Fruit fly (Drosophila melanogaster) whole organism, embryonic: ENCODE data around the gene CG32651.

Source experiments
- Asciz ChIP-seq: fragments of 200-800 bp; sonication (Bioruptor generic); optimal IDR thresholded peaks from 2 replicates; lab custom pipeline; 2017; ENCODE audit warnings: missing biosample characterization, mild to moderate bottlenecking, missing genetic modification characterization, missing genetic modification reagents
- Bteb2 ChIP-seq: fragments of 200-800 bp; sonication (Bioruptor generic); optimal IDR thresholded peaks from 2 replicates; lab custom pipeline; 2016; ENCODE audit warnings: missing biosample characterization, missing genetic modification characterization
- CG10366 ChIP-seq: fragments of 200-800 bp; sonication (Bioruptor generic); IDR thresholded peaks from 2 replicates; pipeline ENCODE4 v1.3.6; 2022; ENCODE audit warnings: missing biosample characterization, missing genetic modification characterization
- CG10431 ChIP-seq: fragments of 200-800 bp; sonication (Bioruptor generic); optimal IDR thresholded peaks from 3 replicates; lab custom pipeline; 2018; ENCODE audit warnings: missing biosample characterization, mild to moderate bottlenecking, missing genetic modification characterization
- CG10959 ChIP-seq: fragments of 200-800 bp; sonication (Bioruptor generic); IDR thresholded peaks from 2 replicates; pipeline ENCODE4 v1.3.6; 2022; ENCODE audit warnings: missing biosample characterization, missing genetic modification characterization
- CG12219 ChIP-seq: fragments of 200-800 bp; sonication (Bioruptor generic); optimal IDR thresholded peaks from 3 replicates; lab custom pipeline; 2018; ENCODE audit warnings: missing biosample characterization, mild to moderate bottlenecking, missing genetic modification characterization
- CG1529 ChIP-seq: fragments of 200-800 bp; sonication (Bioruptor generic); optimal IDR thresholded peaks from 3 replicates; lab custom pipeline; 2018; ENCODE audit warnings: missing biosample characterization, missing genetic modification characterization
- CG15696 ChIP-seq: fragments of 200-800 bp; sonication (Bioruptor generic); optimal IDR thresholded peaks from 2 replicates; lab custom pipeline; 2019; ENCODE audit warnings: missing biosample characterization, mild to moderate bottlenecking, missing genetic modification characterization, moderate library complexity
- CG1603 ChIP-seq: fragments of 200-800 bp; sonication (Bioruptor generic); optimal IDR thresholded peaks from 2 replicates; lab custom pipeline; 2019; ENCODE audit warnings: missing biosample characterization, mild to moderate bottlenecking, missing genetic modification characterization, moderate library complexity
- CG16815 ChIP-seq: fragments of 200-800 bp; sonication (Bioruptor generic); optimal IDR thresholded peaks from 3 replicates; lab custom pipeline; 2017; ENCODE audit warnings: missing biosample characterization, mild to moderate bottlenecking, missing genetic modification characterization
- CG17359 ChIP-seq: fragments of 200-800 bp; sonication (Bioruptor generic); optimal IDR thresholded peaks from 3 replicates; lab custom pipeline; 2018; ENCODE audit warnings: missing biosample characterization, mild to moderate bottlenecking, missing genetic modification characterization, moderate library complexity
- CG2712 ChIP-seq: fragments of 200-800 bp; optimal IDR thresholded peaks from 3 replicates; lab custom pipeline; 2019; ENCODE audit warnings: missing biosample characterization, mild to moderate bottlenecking, missing genetic modification characterization, moderate library complexity
- CG32532 ChIP-seq: fragments of 200-800 bp; sonication (Bioruptor generic); IDR thresholded peaks from 2 replicates; pipeline ENCODE4 v1.3.6; 2022; ENCODE audit warnings: missing biosample characterization, missing genetic modification characterization
- CG34422 ChIP-seq: fragments of 200-800 bp; sonication (Bioruptor generic); IDR thresholded peaks from 3 replicates; pipeline ENCODE4 v1.3.6; 2022; ENCODE audit warnings: missing biosample characterization, missing genetic modification characterization
- CG4617 ChIP-seq: fragments of 200-800 bp; sonication (Bioruptor generic); optimal IDR thresholded peaks from 3 replicates; lab custom pipeline; 2016; ENCODE audit warnings: missing biosample characterization, missing genetic modification characterization, borderline replicate concordance
- CG6175 ChIP-seq: fragments of 200-800 bp; sonication (Bioruptor generic); IDR thresholded peaks from 3 replicates; pipeline ENCODE4 v1.3.6; 2022; ENCODE audit warnings: missing biosample characterization, missing genetic modification characterization
- CG6254 ChIP-seq: fragments of 200-800 bp; sonication (Bioruptor generic); optimal IDR thresholded peaks from 3 replicates; lab custom pipeline; 2017; ENCODE audit warnings: mild to moderate bottlenecking, missing biosample characterization, missing genetic modification reagents, missing genetic modification characterization
- CG6272 ChIP-seq: fragments of 200-800 bp; sonication (Bioruptor generic); IDR thresholded peaks from 2 replicates; pipeline ENCODE4 v1.3.6; 2022; ENCODE audit warnings: missing biosample characterization, missing genetic modification characterization
- CG6654 ChIP-seq: fragments of 200-800 bp; sonication (Bioruptor generic); optimal IDR thresholded peaks from 2 replicates; lab custom pipeline; 2017; ENCODE audit warnings: missing biosample characterization, mild to moderate bottlenecking, missing genetic modification characterization
- CG6813 ChIP-seq: fragments of 200-800 bp; sonication (Bioruptor generic); optimal IDR thresholded peaks from 2 replicates; lab custom pipeline; 2017; ENCODE audit warnings: missing biosample characterization, missing genetic modification characterization, mild to moderate bottlenecking, moderate library complexity, missing genetic modification reagents
- CG7271 ChIP-seq: fragments of 200-800 bp; sonication (Bioruptor generic); optimal IDR thresholded peaks from 2 replicates; lab custom pipeline; 2018; ENCODE audit warnings: missing biosample characterization, mild to moderate bottlenecking, missing genetic modification characterization, moderate library complexity
- CG8765 ChIP-seq: fragments of 200-800 bp; sonication (Bioruptor generic); IDR thresholded peaks from 2 replicates; pipeline ENCODE4 v1.3.6; 2022; ENCODE audit warnings: missing biosample characterization, missing genetic modification characterization
- CG9797 ChIP-seq: fragments of 200-800 bp; sonication (Bioruptor generic); optimal IDR thresholded peaks from 3 replicates; lab custom pipeline; 2018; ENCODE audit warnings: missing biosample characterization, mild to moderate bottlenecking, missing genetic modification characterization
- CG9876 ChIP-seq: fragments of 200-800 bp; sonication (Bioruptor generic); optimal IDR thresholded peaks from 2 replicates; lab custom pipeline; 2016; ENCODE audit warnings: missing biosample characterization, missing genetic modification characterization
- CTCF ChIP-seq: fragments of 200-800 bp; sonication (Bioruptor generic); optimal IDR thresholded peaks from 2 replicates; lab custom pipeline; 2017; ENCODE audit warnings: missing biosample characterization, mild to moderate bottlenecking, missing genetic modification characterization, moderate library complexity
- CrebB ChIP-seq: fragments of 200-800 bp; sonication (Bioruptor generic); optimal IDR thresholded peaks from 3 replicates; lab custom pipeline; 2018; ENCODE audit warnings: missing biosample characterization, mild to moderate bottlenecking, missing genetic modification characterization
- Dp ChIP-seq: fragments of 200-800 bp; sonication (Bioruptor generic); optimal IDR thresholded peaks from 2 replicates; lab custom pipeline; 2018; ENCODE audit warnings: missing biosample characterization, mild to moderate bottlenecking, missing genetic modification characterization, moderate library complexity
- Eip74EF ChIP-seq, 2 experiments: fragments of 200-800 bp in 1 of 2; fragments of >200 bp in 1 of 2; sonication (Bioruptor generic) in 1 of 2; optimal IDR thresholded peaks; 2 replicates each; lab custom pipeline; 2017 to 2019; ENCODE audit warnings: missing biosample characterization in 2 of 2, missing genetic modification characterization in 2 of 2, mild to moderate bottlenecking in 1 of 2, moderate library complexity in 1 of 2
- Fer1 ChIP-seq: fragments of 200-800 bp; sonication (Bioruptor generic); optimal IDR thresholded peaks from 2 replicates; lab custom pipeline; 2017; ENCODE audit warnings: missing biosample characterization, mild to moderate bottlenecking, missing genetic modification characterization
- PHDP ChIP-seq: fragments of 200-800 bp; sonication (Bioruptor generic); optimal IDR thresholded peaks from 3 replicates; lab custom pipeline; 2018; ENCODE audit warnings: missing biosample characterization, mild to moderate bottlenecking, missing genetic modification characterization, moderate library complexity
- Sin3A ChIP-seq: fragments of >200 bp; optimal IDR thresholded peaks from 2 replicates; lab custom pipeline; 2018
- Spps ChIP-seq: fragments of 200-800 bp; sonication (Bioruptor generic); optimal IDR thresholded peaks from 2 replicates; lab custom pipeline; 2018; ENCODE audit warnings: missing biosample characterization, mild to moderate bottlenecking, missing genetic modification characterization
- TFAM ChIP-seq: fragments of 200-800 bp; sonication (Bioruptor generic); optimal IDR thresholded peaks from 2 replicates; lab custom pipeline; 2017; ENCODE audit warnings: missing biosample characterization, missing genetic modification characterization, inconsistent platforms
- Usf ChIP-seq: fragments of 200-800 bp; sonication (Bioruptor generic); optimal IDR thresholded peaks from 2 replicates; lab custom pipeline; 2017; ENCODE audit warnings: missing genotype, missing biosample characterization, missing genetic modification characterization
- ap ChIP-seq: fragments of 200-800 bp; sonication (Bioruptor generic); IDR thresholded peaks from 2 replicates; pipeline ENCODE4 v1.3.6; 2022; ENCODE audit warnings: missing biosample characterization, missing genetic modification characterization
- ash1 ChIP-seq: fragments of 200-800 bp; sonication (Bioruptor generic); optimal IDR thresholded peaks from 2 replicates; lab custom pipeline; 2018; ENCODE audit warnings: missing biosample characterization, mild to moderate bottlenecking, missing genetic modification characterization
- bigmax ChIP-seq: fragments of 200-800 bp; sonication (Bioruptor generic); optimal IDR thresholded peaks from 2 replicates; lab custom pipeline; 2018; ENCODE audit warnings: missing biosample characterization, mild to moderate bottlenecking, missing genetic modification characterization
- dimm ChIP-seq: fragments of 200-800 bp; sonication (Bioruptor generic); IDR thresholded peaks from 2 replicates; pipeline ENCODE4 v1.3.6; 2022; ENCODE audit warnings: missing biosample characterization, missing genetic modification characterization
- eyg ChIP-seq: fragments of 200-800 bp; sonication (Bioruptor generic); optimal IDR thresholded peaks from 3 replicates; lab custom pipeline; 2016; ENCODE audit warnings: missing biosample characterization, missing genetic modification characterization
- hth ChIP-seq: fragments of >200 bp; optimal IDR thresholded peaks from 2 replicates; lab custom pipeline; 2017; ENCODE audit warnings: inconsistent platforms
- maf-S ChIP-seq: fragments of 200-800 bp; sonication (Bioruptor generic); optimal IDR thresholded peaks from 2 replicates; lab custom pipeline; 2016; ENCODE audit warnings: missing biosample characterization, missing genetic modification characterization
- odd ChIP-seq: fragments of 200-800 bp; sonication (Bioruptor generic); optimal IDR thresholded peaks from 2 replicates; lab custom pipeline; 2017; ENCODE audit warnings: missing biosample characterization, mild to moderate bottlenecking, missing genetic modification characterization
- pb ChIP-seq: fragments of 200-800 bp; sonication (Bioruptor generic); optimal IDR thresholded peaks from 3 replicates; lab custom pipeline; 2016; ENCODE audit warnings: missing biosample characterization, missing genetic modification characterization
- prd ChIP-seq, 3 experiments: fragments of >200 bp in 2 of 3; fragments of 200-800 bp in 1 of 3; sonication (Bioruptor generic) in 1 of 3; optimal IDR thresholded peaks in 2 of 3; IDR thresholded peaks in 1 of 3; 2 replicates in 2 of 3; 3 replicates in 1 of 3; pipeline versions ENCODE4 v1.3.6 to Lab custom; 2017 to 2022; ENCODE audit warnings: missing biosample characterization in 1 of 3, missing genetic modification characterization in 1 of 3
- ranshi ChIP-seq: fragments of 200-800 bp; sonication (Bioruptor generic); IDR thresholded peaks from 2 replicates; pipeline ENCODE4 v1.3.6; 2022; ENCODE audit warnings: missing biosample characterization, missing genetic modification characterization
- run ChIP-seq: fragments of 200-800 bp; sonication (Bioruptor generic); optimal IDR thresholded peaks from 3 replicates; lab custom pipeline; 2018; ENCODE audit warnings: missing biosample characterization, mild to moderate bottlenecking, missing genetic modification characterization
- shn ChIP-seq: fragments of 200-800 bp; sonication (Bioruptor generic); optimal IDR thresholded peaks from 3 replicates; lab custom pipeline; 2016; ENCODE audit warnings: missing biosample characterization, missing genetic modification characterization
- sima ChIP-seq: fragments of 200-800 bp; sonication (Bioruptor generic); optimal IDR thresholded peaks from 2 replicates; lab custom pipeline; 2016; ENCODE audit warnings: missing biosample characterization, missing genetic modification characterization
- ssp ChIP-seq: fragments of 200-800 bp; sonication (Bioruptor generic); IDR thresholded peaks from 2 replicates; pipeline ENCODE4 v1.3.6; 2022; ENCODE audit warnings: missing biosample characterization, missing genetic modification characterization
- tio ChIP-seq: fragments of 200-800 bp; sonication (Bioruptor generic); optimal IDR thresholded peaks from 2 replicates; lab custom pipeline; 2017; ENCODE audit warnings: missing biosample characterization, missing genetic modification characterization, inconsistent platforms
- trh ChIP-seq: fragments of 200-800 bp; sonication (Bioruptor generic); optimal IDR thresholded peaks from 2 replicates; lab custom pipeline; 2016; ENCODE audit warnings: missing biosample characterization, missing genetic modification characterization
- zf30C ChIP-seq: fragments of 200-800 bp; sonication (Bioruptor generic); optimal IDR thresholded peaks from 3 replicates; lab custom pipeline; 2018; ENCODE audit warnings: missing biosample characterization, mild to moderate bottlenecking, missing genetic modification characterization

The CG32651 gene

dm6 chrX:12454358-12454757, 46.1 kb upstream of the CG32651 start, which contains the start of gene CG15927 (continued):
- no peak for TF ChIP-seq CG9797 (GFP tag; lab: Kevin White, UChicago)
- no peak for TF ChIP-seq CG6272 (GFP tag; lab: Robert Waterston, UW)
- no peak for TF ChIP-seq sima (GFP tag; lab: Kevin White, UChicago)
- no peak for TF ChIP-seq CG2712 (tag; lab: Kevin White, UChicago)
- TF ChIP-seq Fer1 (GFP tag; lab: Kevin White, UChicago): no peak
- peak; percentile 69 for TF ChIP-seq ranshi (GFP tag; lab: Robert Waterston, UW)
- TF ChIP-seq Usf (GFP tag; lab: Kevin White, UChicago): no peak
- no peak for TF ChIP-seq dimm (GFP tag; lab: Robert Waterston, UW)
- TF ChIP-seq Bteb2: no peak
- no peak for TF ChIP-seq bigmax (GFP tag; lab: Kevin White, UChicago)
- peak; percentile 38 for TF ChIP-seq CG12219 (GFP tag; lab: Kevin White, UChicago)
- no peak for TF ChIP-seq prd (optimal IDR thresholded peaks at IDR 0.05; lab: Kevin White, UChicago)
- no peak for TF ChIP-seq prd (GFP tag; IDR thresholded peaks at IDR 0.05; lab: Robert Waterston, UW)
- TF ChIP-seq eyg (GFP tag; lab: Kevin White, UChicago): no peak
- no peak for TF ChIP-seq Eip74EF (GFP tag; optimal IDR thresholded peaks at IDR 0.05; lab: Kevin White, UChicago)
- TF ChIP-seq tio (GFP tag; lab: Kevin White, UChicago): peak; percentile 48
- no peak for TF ChIP-seq Sin3A
- TF ChIP-seq CG10431 (GFP tag; lab: Kevin White, UChicago): no peak
- TF ChIP-seq CG15696 (tag; lab: Kevin White, UChicago): no peak
- TF ChIP-seq CG6254 (GFP tag; lab: Kevin White, UChicago): peak; percentile 64
- TF ChIP-seq CG7271 (tag; lab: Kevin White, UChicago): no peak
- peak; percentile 16 for TF ChIP-seq CG6654 (GFP tag; lab: Kevin White, UChicago)
- TF ChIP-seq ssp (GFP tag; lab: Robert Waterston, UW): no peak
- TF ChIP-seq ap (GFP tag; lab: Robert Waterston, UW): peak; percentile 26; the same call in 1 of the 2 replicates
- no peak for TF ChIP-seq odd (GFP tag; lab: Kevin White, UChicago)
- TF ChIP-seq ash1 (GFP tag; lab: Kevin White, UChicago): no peak
- TF ChIP-seq PHDP (tag; lab: Kevin White, UChicago): peak; percentile 59
- TF ChIP-seq TFAM (GFP tag; lab: Kevin White, UChicago): no peak
- TF ChIP-seq CG1603 (tag; lab: Kevin White, UChicago): peak; percentile 45
- TF ChIP-seq CG17359 (tag; lab: Kevin White, UChicago): peak; percentile 81
- no peak for TF ChIP-seq pb (GFP tag; lab: Kevin White, UChicago)
- TF ChIP-seq CG34422 (GFP tag; lab: Robert Waterston, UW): no peak
- TF ChIP-seq CG9876: no peak
- TF ChIP-seq Spps (tag; lab: Kevin White, UChicago): peak; percentile 8
- no peak for TF ChIP-seq shn (GFP tag; lab: Kevin White, UChicago)
- TF ChIP-seq CTCF (GFP tag; lab: Kevin White, UChicago): peak; percentile 41
- no peak for TF ChIP-seq trh (GFP tag; lab: Kevin White, UChicago)
- no peak for TF ChIP-seq CG6175 (GFP tag; lab: Robert Waterston, UW)
- no peak for TF ChIP-seq CG4617
- no peak for TF ChIP-seq maf-S (GFP tag; lab: Kevin White, UChicago)
- TF ChIP-seq CG8765 (GFP tag; lab: Robert Waterston, UW): no peak
- TF ChIP-seq zf30C (GFP tag; lab: Kevin White, UChicago): no peak
- peak; percentile 54 for TF ChIP-seq Asciz
- peak; percentile 48 for TF ChIP-seq CG6813 (GFP tag; lab: Kevin White, UChicago)
- no peak for TF ChIP-seq hth (lab: Kevin White, UChicago)
- no peak for TF ChIP-seq CG32532 (GFP tag; lab: Robert Waterston, UW)
- peak; percentile 69 for TF ChIP-seq CG10366 (GFP tag; lab: Robert Waterston, UW)
- TF ChIP-seq Dp (GFP tag; lab: Kevin White, UChicago): no peak
- TF ChIP-seq CG10959 (GFP tag; lab: Robert Waterston, UW): peak; percentile 64
- TF ChIP-seq CG1529 (GFP tag; lab: Kevin White, UChicago): peak; percentile 60
- TF ChIP-seq CG16815: no peak
- no peak for TF ChIP-seq run (tag; lab: Kevin White, UChicago)
- no peak for TF ChIP-seq CrebB (tag; lab: Kevin White, UChicago)
